Fruit fly (Drosophila melanogaster): ENCODE measurements around the gene CG9356.

CG9356 gene

DNA sequence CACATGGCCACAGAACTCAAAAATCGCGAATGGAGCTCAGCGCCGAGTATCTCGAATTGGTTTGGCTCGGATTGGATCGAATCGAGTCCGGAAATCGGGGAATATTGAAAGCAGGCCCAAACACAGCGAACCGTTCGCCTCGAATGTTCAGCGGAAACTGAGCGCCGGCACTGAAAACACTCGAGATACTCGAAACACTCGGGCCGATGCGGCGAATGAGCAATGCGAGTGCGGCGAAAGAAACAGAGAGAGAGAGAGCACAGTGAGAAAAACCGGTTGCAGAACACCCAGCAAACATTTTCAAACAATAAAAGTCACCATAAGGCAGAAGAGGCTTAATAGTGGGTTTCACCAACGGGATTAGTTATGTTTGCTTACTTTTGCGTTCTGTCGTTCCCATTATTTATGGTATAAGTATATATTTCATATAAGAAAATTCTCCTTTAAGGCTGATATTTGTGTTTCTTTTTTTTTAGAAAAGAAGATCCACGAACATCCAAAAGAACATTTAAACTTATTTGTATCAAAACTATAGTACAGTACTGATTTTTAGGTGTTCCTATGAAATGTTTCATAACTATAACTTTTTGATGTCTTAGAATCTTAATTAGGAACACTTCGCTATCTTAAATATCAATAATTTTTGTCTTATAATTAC, 9.6 kb downstream of the CG9356 start, which contains the start of gene FER (continued):
- TF ChIP-seq slou (GFP tag; optimal IDR thresholded peaks at IDR 0.05) (no peak), dysf (GFP tag; IDR thresholded peaks at IDR 0.05) (peak; percentile 20; the same call in 1 of the 3 replicates), CG6254 (GFP tag; optimal IDR thresholded peaks at IDR 0.05) (peak; percentile 52), CG12391 (tag; optimal IDR thresholded peaks at IDR 0.05) (peak; percentile 1), Lhr (GFP tag; optimal IDR thresholded peaks at IDR 0.05) (no peak), NK7.1 (GFP tag; optimal IDR thresholded peaks at IDR 0.05) (peak; percentile 5), gcm2 (GFP tag; optimal IDR thresholded peaks at IDR 0.05) (no peak), vvl (GFP tag; IDR thresholded peaks at IDR 0.05) (peak; percentile 75), CG13624 (GFP tag; optimal IDR thresholded peaks at IDR 0.05) (peak; percentile 2), shn (GFP tag; optimal IDR thresholded peaks at IDR 0.05) (peak; percentile 22), CG7987 (GFP tag; optimal IDR thresholded peaks at IDR 0.05) (peak; percentile 88), nmo (GFP tag; optimal IDR thresholded peaks at IDR 0.05) (no peak), CG13775 (GFP tag; optimal IDR thresholded peaks at IDR 0.05) (peak; percentile 5), GATAe (GFP tag; conservative IDR thresholded peaks at IDR 0.05) (no peak), her (GFP tag; optimal IDR thresholded peaks at IDR 0.05) (peak; percentile 61), CG6272 (GFP tag; IDR thresholded peaks at IDR 0.05) (peak; percentile 30; the same call in 1 of the 2 replicates), CG14667 (GFP tag; IDR thresholded peaks at IDR 0.05) (no peak), stwl (tag; optimal IDR thresholded peaks at IDR 0.05) (no peak), klu (GFP tag; IDR thresholded peaks at IDR 0.05) (no peak), CG6175 (GFP tag; IDR thresholded peaks at IDR 0.05) (no peak), Drgx (GFP tag; IDR thresholded peaks at IDR 0.05) (peak; percentile 35; the same call in 1 of the 2 replicates), CG10959 (GFP tag; IDR thresholded peaks at IDR 0.05) (no peak), vfl (GFP tag; optimal IDR thresholded peaks at IDR 0.05) (no peak), CG17802 (tag; optimal IDR thresholded peaks at IDR 0.05) (no peak), Camta (GFP tag; optimal IDR thresholded peaks at IDR 0.05) (peak; percentile 12), BtbVII (GFP tag; optimal IDR thresholded peaks at IDR 0.05) (peak; percentile 69), CG10654 (GFP tag; optimal IDR thresholded peaks at IDR 0.05) (no peak), gro (GFP tag; optimal IDR thresholded peaks at IDR 0.05) (peak; percentile 80), ara (GFP tag; IDR thresholded peaks at IDR 0.05) (no peak), CG1024 (GFP tag; IDR thresholded peaks at IDR 0.05) (peak; percentile 2; the same call in 1 of the 2 replicates), Deaf1 (tag; optimal IDR thresholded peaks at IDR 0.05) (peak; percentile 83), salm (tag; optimal IDR thresholded peaks at IDR 0.05) (peak; percentile 40), E2f2 (GFP tag; IDR thresholded peaks at IDR 0.05) (no peak; the same call in 1 of the 2 replicates), CG5180 (GFP tag; optimal IDR thresholded peaks at IDR 0.05) (peak; percentile 55), Jarid2 (GFP tag; optimal IDR thresholded peaks at IDR 0.05) (peak; percentile 100), tap (tag; optimal IDR thresholded peaks at IDR 0.05) (no peak), toy (GFP tag; IDR thresholded peaks at IDR 0.05) (no peak), MESR4 (GFP tag; optimal IDR thresholded peaks at IDR 0.05) (peak; percentile 2), zfh1 (GFP tag; IDR thresholded peaks at IDR 0.05) (peak; percentile 59; the same call in 1 of the 3 replicates), gcm (GFP tag; optimal IDR thresholded peaks at IDR 0.05) (peak; percentile 30), knrl (GFP tag; IDR thresholded peaks at IDR 0.05; ENCODE audit: partially characterized antibody) (no peak), corto (GFP tag; optimal IDR thresholded peaks at IDR 0.05) (no peak), CG7839 (tag; optimal IDR thresholded peaks at IDR 0.05) (peak; percentile 36), CG8359 (GFP tag; optimal IDR thresholded peaks at IDR 0.05; ENCODE audit: borderline replicate concordance) (no peak), CG4730 (GFP tag; IDR thresholded peaks at IDR 0.05) (no peak), bcd (GFP tag; optimal IDR thresholded peaks at IDR 0.05) (no peak), insv (GFP tag; optimal IDR thresholded peaks at IDR 0.05) (peak in 1 of 2 experiments; percentile 47)

Measured in whole organism, embryonic.